Fruit fly (Drosophila melanogaster) whole organism, prepupa: ENCODE measurements around the gene Phlpp.
A peak's percentile ranks its signal among the peaks of the same experiment; 100 is the strongest.

Experiments used
- CG11762 ChIP-seq: fragments of 200-800 bp; sonication (Bioruptor generic); optimal IDR thresholded peaks from 3 replicates; lab custom pipeline; 2016; ENCODE audit warnings: missing biosample characterization, missing genetic modification characterization; ENCODE audit not compliant: insufficient read depth
- CG15336 ChIP-seq: fragments of 200-800 bp; sonication (Bioruptor generic); IDR thresholded peaks from 2 replicates; pipeline ENCODE4 v1.3.6; 2022; ENCODE audit warnings: missing biosample characterization, missing genetic modification characterization
- CG1621 ChIP-seq: fragments of 200-800 bp; sonication (Bioruptor generic); optimal IDR thresholded peaks from 3 replicates; lab custom pipeline; 2018; ENCODE audit warnings: missing biosample characterization, mild to moderate bottlenecking, missing genetic modification characterization
- CG16779 ChIP-seq: fragments of 200-800 bp; sonication (Bioruptor generic); optimal IDR thresholded peaks from 3 replicates; lab custom pipeline; 2017; ENCODE audit warnings: missing biosample characterization, mild to moderate bottlenecking, missing genetic modification characterization
- CG32006 ChIP-seq: fragments of 200-800 bp; sonication (Bioruptor generic); optimal IDR thresholded peaks from 3 replicates; lab custom pipeline; 2017; ENCODE audit warnings: missing biosample characterization, mild to moderate bottlenecking, missing genetic modification characterization
- Gug ChIP-seq: fragments of 200-800 bp; sonication (Bioruptor generic); IDR thresholded peaks from 2 replicates; pipeline ENCODE4 v1.3.6; 2022; ENCODE audit warnings: missing biosample characterization, missing genetic modification characterization
- OdsH ChIP-seq: fragments of 200-800 bp; sonication (Bioruptor generic); optimal IDR thresholded peaks from 3 replicates; lab custom pipeline; 2016; ENCODE audit warnings: missing biosample characterization, missing genetic modification characterization
- Sox14 ChIP-seq: fragments of 200-800 bp; sonication (Bioruptor generic); optimal IDR thresholded peaks from 3 replicates; lab custom pipeline; 2016; ENCODE audit warnings: missing biosample characterization, missing genetic modification characterization
- eg ChIP-seq: fragments of 200-800 bp; sonication (Bioruptor generic); IDR thresholded peaks from 3 replicates; pipeline ENCODE4 v1.3.6; 2022; ENCODE audit warnings: missing biosample characterization, missing genetic modification characterization
- fd85E ChIP-seq: fragments of 200-800 bp; sonication (Bioruptor generic); optimal IDR thresholded peaks from 3 replicates; lab custom pipeline; 2016; ENCODE audit warnings: missing biosample characterization, missing genetic modification characterization
- lz ChIP-seq: fragments of 200-800 bp; sonication (Bioruptor generic); optimal IDR thresholded peaks from 3 replicates; lab custom pipeline; 2016; ENCODE audit warnings: missing biosample characterization, missing genetic modification characterization
- spab ChIP-seq: fragments of 200-800 bp; sonication (Bioruptor generic); optimal IDR thresholded peaks from 2 replicates; lab custom pipeline; 2017; ENCODE audit warnings: missing biosample characterization, mild to moderate bottlenecking, missing genetic modification characterization, missing genetic modification reagents

DNA sequence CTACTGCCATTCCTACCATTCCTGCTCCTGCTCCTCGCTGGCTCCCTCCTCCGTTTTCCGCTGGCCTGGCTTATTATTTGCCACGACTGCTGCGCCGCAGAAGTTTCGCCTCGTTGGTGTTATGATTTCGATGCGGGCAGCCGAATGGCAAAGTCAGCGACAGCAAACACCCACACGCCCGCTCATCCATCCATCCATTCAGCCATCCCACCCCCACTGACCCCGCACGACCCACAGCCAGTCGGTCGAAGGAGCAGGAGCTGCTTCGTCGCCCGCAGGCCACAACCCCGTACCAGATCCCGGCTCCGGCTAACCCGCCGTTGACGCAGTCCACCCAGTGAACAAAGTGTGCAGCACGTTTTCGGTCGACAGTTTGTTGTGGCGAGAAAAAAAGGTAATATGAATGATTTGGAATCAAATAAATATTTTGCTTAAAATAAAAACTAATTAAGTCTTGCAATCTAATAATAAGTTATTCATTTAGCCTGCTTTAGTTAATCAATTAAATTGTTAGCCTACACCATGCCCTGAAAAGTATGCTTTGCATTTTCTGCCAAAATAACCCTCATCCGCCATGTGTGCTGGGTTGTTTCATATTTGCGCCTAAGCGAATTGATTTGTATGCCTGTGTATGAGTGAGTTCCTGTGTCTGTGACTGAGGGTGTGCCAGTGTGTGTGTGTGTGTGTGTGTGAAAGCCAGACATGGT, 32.3 kb upstream of the Phlpp start:
- TF ChIP-seq spab (GFP tag; lab: Kevin White, UChicago) (peak; percentile 64), CG16779 (peak; percentile 13), fd85E (no peak), lz (peak; percentile 29), CG11762 (GFP tag; lab: Kevin White, UChicago) (peak; percentile 6), CG1621 (peak; percentile 60), eg (GFP tag; lab: Robert Waterston, UW) (0 out of 3 replicates have a peak, but pooled peaks have one; percentile 21), OdsH (GFP tag; lab: Kevin White, UChicago) (peak; percentile 35), Gug (GFP tag; lab: Robert Waterston, UW) (no peak), CG32006 (GFP tag; lab: Kevin White, UChicago) (peak; percentile 55), Sox14 (GFP tag; lab: Kevin White, UChicago) (peak; percentile 57), CG15336 (GFP tag; lab: Robert Waterston, UW) (no peak)
